Worm (Caenorhabditis elegans) whole organism, late embryonic: Measurements from ENCODE around the gene tbc-1.

Experiments used
- ama-1 ChIP-seq: fragments of 150-350 bp; optimal IDR thresholded peaks from 2 replicates; lab custom pipeline; 2014
- dmd-4 ChIP-seq: sonication (generic microtip); optimal IDR thresholded peaks from 2 replicates; lab custom pipeline; 2016; ENCODE audit warnings: borderline replicate concordance, missing genetic modification characterization, missing compliant biosample characterization
- elt-4 ChIP-seq: sonication (generic microtip); optimal IDR thresholded peaks from 2 replicates; lab custom pipeline; 2016; ENCODE audit warnings: missing genetic modification characterization, missing compliant biosample characterization
- fkh-6 ChIP-seq: sonication (generic microtip); optimal IDR thresholded peaks from 2 replicates; lab custom pipeline; 2016; ENCODE audit warnings: missing genetic modification characterization, missing compliant biosample characterization
- hlh-15 ChIP-seq: sonication (generic microtip); optimal IDR thresholded peaks from 2 replicates; lab custom pipeline; 2016; ENCODE audit warnings: missing genetic modification characterization, missing compliant biosample characterization
- nfya-1 ChIP-seq: sonication (generic microtip); optimal IDR thresholded peaks from 2 replicates; lab custom pipeline; 2017; ENCODE audit warnings: missing genetic modification characterization, mild to moderate bottlenecking, missing compliant biosample characterization, antibody characterized with exemption, moderate library complexity
- nhr-11 ChIP-seq: fragments of 150-350 bp; optimal IDR thresholded peaks from 2 replicates; lab custom pipeline; 2014; ENCODE audit warnings: missing biosample characterization, missing genetic modification characterization
- rnt-1 ChIP-seq: sonication (generic microtip); optimal IDR thresholded peaks from 2 replicates; lab custom pipeline; 2016; ENCODE audit warnings: missing genetic modification characterization, missing compliant biosample characterization
- unc-55 ChIP-seq: sonication (generic microtip); optimal IDR thresholded peaks from 2 replicates; lab custom pipeline; 2017; ENCODE audit warnings: missing biosample characterization, missing genetic modification reagents, missing genetic modification characterization

DNA sequence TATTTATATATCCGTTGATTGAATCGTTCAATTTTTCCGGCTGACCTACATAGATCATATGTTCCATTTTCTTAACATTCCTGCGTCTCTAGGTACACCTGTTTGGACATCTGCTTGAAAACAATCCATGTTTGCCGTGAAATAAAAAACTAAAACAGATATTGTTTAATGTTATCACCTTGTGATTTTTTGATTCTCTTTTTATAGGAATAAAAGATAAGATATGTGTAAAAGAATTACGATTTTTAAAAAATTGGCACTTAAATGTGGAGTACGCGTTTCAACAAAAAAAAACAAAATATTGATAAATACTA is 23.2 kb upstream of the tbc-1 start:
- TF ChIP-seq ama-1: no peak
- TF ChIP-seq hlh-15 (tag; lab: Kevin White, UChicago): no peak
- TF ChIP-seq nhr-11 (tag; lab: Kevin White, UChicago): no peak
- TF ChIP-seq rnt-1 (tag; lab: Kevin White, UChicago): no peak
- TF ChIP-seq fkh-6 (tag; lab: Kevin White, UChicago): no peak
- TF ChIP-seq unc-55 (GFP tag; lab: Kevin White, UChicago): no peak
- TF ChIP-seq nfya-1: no peak
- TF ChIP-seq elt-4 (tag; lab: Kevin White, UChicago): no peak
- TF ChIP-seq dmd-4 (tag; lab: Kevin White, UChicago): no peak
